Worm (Caenorhabditis elegans): ENCODE data around the gene F11D5.7.

- TF ChIP-seq tbx-2 (tag; optimal IDR thresholded peaks at IDR 0.05), result no peak
- no peak for TF ChIP-seq ZK546.5 (tag; optimal IDR thresholded peaks at IDR 0.05)
- TF ChIP-seq ztf-4 (tag; optimal IDR thresholded peaks at IDR 0.05), result no peak
- no peak for TF ChIP-seq nhr-25 (tag; optimal IDR thresholded peaks at IDR 0.05)
- TF ChIP-seq egl-27 (tag; optimal IDR thresholded peaks at IDR 0.05), result no peak
- no peak for TF ChIP-seq nhr-237 (tag; optimal IDR thresholded peaks at IDR 0.05)
- no peak for TF ChIP-seq mdl-1 (tag; optimal IDR thresholded peaks at IDR 0.05)
- no peak for TF ChIP-seq snpc-4 (tag; optimal IDR thresholded peaks at IDR 0.05)
- TF ChIP-seq fos-1 (tag; optimal IDR thresholded peaks at IDR 0.05), result no peak
- no peak for TF ChIP-seq R02D3.7 (tag; optimal IDR thresholded peaks at IDR 0.05)
These were observed 5.6 kb upstream of the F11D5.7 start, which contains the start of gene K09C4.1 for ce11 chrX:3298582-3298981.
